Fruit fly (Drosophila melanogaster): ENCODE data around the gene Wnt5.

The Wnt5 gene

DNA sequence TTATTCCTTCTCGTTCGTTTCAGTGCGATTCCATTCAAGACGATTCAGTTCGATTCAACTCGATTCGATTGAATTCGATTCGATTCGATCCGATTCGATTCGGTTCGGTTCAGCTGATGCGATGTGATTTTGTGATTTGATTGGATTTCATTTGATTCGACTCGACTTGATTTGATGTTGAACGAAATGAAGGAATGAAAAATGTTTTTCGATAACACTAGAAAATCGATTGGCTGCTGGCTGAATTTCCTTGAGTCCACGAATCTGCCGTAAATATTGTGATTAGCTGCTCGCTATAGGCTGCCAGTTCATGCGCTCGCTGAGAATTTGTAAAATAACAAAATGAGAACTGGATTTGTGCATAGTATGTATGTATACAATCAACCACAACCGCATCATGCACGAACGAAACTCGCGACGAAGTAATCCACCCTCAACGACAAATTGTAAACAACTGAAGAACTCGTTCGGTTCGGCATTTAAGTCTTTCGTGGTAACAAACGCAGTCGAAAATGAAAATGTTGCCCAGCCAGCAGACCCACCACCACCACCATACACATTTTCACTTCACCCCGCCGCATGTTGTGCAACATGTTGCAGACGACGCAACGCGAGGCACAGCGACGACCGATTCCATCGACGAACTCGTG, at the start of gene Wnt5 (continued):
- no peak for TF ChIP-seq CG17612 (GFP tag; IDR thresholded peaks at IDR 0.05)
- peak; percentile 62 for TF ChIP-seq gsb-n (tag; optimal IDR thresholded peaks at IDR 0.05)
- TF ChIP-seq tll (GFP tag; optimal IDR thresholded peaks at IDR 0.05) = no peak
- no peak for TF ChIP-seq rib (GFP tag; IDR thresholded peaks at IDR 0.05)
- peak; percentile 49 for TF ChIP-seq sqz (GFP tag; optimal IDR thresholded peaks at IDR 0.05)
- no peak for TF ChIP-seq H15 (GFP tag; IDR thresholded peaks at IDR 0.05)
- TF ChIP-seq esg (GFP tag; conservative IDR thresholded peaks at IDR 0.05) = no peak
- TF ChIP-seq lbe (GFP tag; optimal IDR thresholded peaks at IDR 0.05) = no peak
- TF ChIP-seq CG12155 (GFP tag; optimal IDR thresholded peaks at IDR 0.05) = no peak
- no peak for TF ChIP-seq CG3065 (GFP tag; optimal IDR thresholded peaks at IDR 0.05)
- TF ChIP-seq dpn (GFP tag; optimal IDR thresholded peaks at IDR 0.05) = no peak
- TF ChIP-seq CG31441 (GFP tag; IDR thresholded peaks at IDR 0.05) = no peak; the same call in 1 of the 2 replicates
- TF ChIP-seq oc (tag; optimal IDR thresholded peaks at IDR 0.05) = peak; percentile 10
- TF ChIP-seq D (optimal IDR thresholded peaks at IDR 0.05) = no peak
- peak; percentile 2 for TF ChIP-seq D (GFP tag; optimal IDR thresholded peaks at IDR 0.05)
- no peak for TF ChIP-seq dmrt11E (tag; optimal IDR thresholded peaks at IDR 0.05)
- TF ChIP-seq CG15601 (tag; optimal IDR thresholded peaks at IDR 0.05) = peak; percentile 96
- no peak for TF ChIP-seq Ravus (GFP tag; IDR thresholded peaks at IDR 0.05)
- TF ChIP-seq dysf (GFP tag; IDR thresholded peaks at IDR 0.05) = no peak
- TF ChIP-seq grau (tag; optimal IDR thresholded peaks at IDR 0.05) = peak; percentile 24
- no peak for TF ChIP-seq tup (GFP tag; optimal IDR thresholded peaks at IDR 0.05)
- TF ChIP-seq BEAF-32 (GFP tag; optimal IDR thresholded peaks at IDR 0.05) = no peak
- TF ChIP-seq CG12942 (GFP tag; optimal IDR thresholded peaks at IDR 0.05) = no peak
- TF ChIP-seq CG10565 (GFP tag; optimal IDR thresholded peaks at IDR 0.05) = no peak
- TF ChIP-seq E2f1 (GFP tag; IDR thresholded peaks at IDR 0.05) = no peak
- no peak for TF ChIP-seq ara (GFP tag; IDR thresholded peaks at IDR 0.05)
- no peak for TF ChIP-seq sob (GFP tag; IDR thresholded peaks at IDR 0.05)
- TF ChIP-seq CG1024 (GFP tag; IDR thresholded peaks at IDR 0.05) = no peak
- no peak for TF ChIP-seq Xrp1 (GFP tag; IDR thresholded peaks at IDR 0.05)

DNA sequence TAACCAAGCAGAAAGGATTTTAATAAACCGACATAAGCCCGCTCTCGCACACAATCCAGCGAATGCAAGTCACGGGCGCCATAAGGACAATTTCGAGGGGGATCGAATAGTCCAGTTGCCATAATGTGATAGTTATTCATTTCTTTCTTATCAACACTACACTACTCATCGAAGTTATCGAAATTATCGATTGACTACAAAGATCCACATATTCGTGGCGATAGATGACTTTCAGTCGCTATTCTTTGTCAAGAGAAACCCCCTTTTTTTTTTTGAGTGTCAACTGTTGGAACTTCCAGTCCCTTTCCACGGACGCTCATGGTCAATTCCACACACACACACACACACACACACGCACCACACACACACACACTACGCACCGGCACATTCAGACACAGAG, 49.4 kb upstream of the Wnt5 start:
- TF ChIP-seq sens (GFP tag) (peak; percentile 14), ewg (GFP tag; optimal IDR thresholded peaks at IDR 0.05) (no peak), Drgx (GFP tag; IDR thresholded peaks at IDR 0.05) (peak; percentile 25; the same call in 1 of the 2 replicates), nom (GFP tag; optimal IDR thresholded peaks at IDR 0.05) (peak; percentile 58), bsh (GFP tag; optimal IDR thresholded peaks at IDR 0.05) (peak in 1 of 2 experiments; percentile 45)

DNA sequence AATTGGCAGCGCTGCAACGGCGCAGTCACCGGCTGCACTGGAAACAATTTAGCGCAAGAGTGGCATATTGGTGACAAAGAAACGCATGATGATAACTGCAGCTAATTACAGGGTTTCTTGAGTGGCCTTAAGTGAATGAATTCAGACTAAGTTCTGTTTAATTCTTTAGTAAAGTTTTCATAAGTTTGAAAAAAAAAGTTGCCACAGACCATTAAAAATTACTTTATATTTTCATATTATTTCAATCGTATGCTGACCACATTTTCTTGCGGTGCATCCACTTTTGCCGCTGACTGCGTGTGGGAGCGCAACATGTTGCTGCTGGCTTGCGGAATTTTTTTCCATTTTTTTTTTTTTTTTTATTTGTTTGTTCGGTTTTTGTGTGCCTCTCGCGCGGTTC, 47.2 kb upstream of the Wnt5 start:
- TF ChIP-seq Atf3 (GFP tag; optimal IDR thresholded peaks at IDR 0.05) = no peak
- TF ChIP-seq dm (GFP tag; optimal IDR thresholded peaks at IDR 0.05) = no peak
- no peak for TF ChIP-seq ro (GFP tag; IDR thresholded peaks at IDR 0.05)
- TF ChIP-seq row (GFP tag; IDR thresholded peaks at IDR 0.05) = peak; percentile 42
- no peak for TF ChIP-seq H2.0 (GFP tag; IDR thresholded peaks at IDR 0.05)
- no peak for TF ChIP-seq dan (GFP tag; IDR thresholded peaks at IDR 0.05)
- no peak for TF ChIP-seq Dref (GFP tag; IDR thresholded peaks at IDR 0.05)
- TF ChIP-seq CG11085 (GFP tag; IDR thresholded peaks at IDR 0.05) = no peak
- peak; percentile 63; the same call in 1 of the 2 replicates for TF ChIP-seq Xrp1 (GFP tag; IDR thresholded peaks at IDR 0.05)
- TF ChIP-seq az2 (GFP tag; optimal IDR thresholded peaks at IDR 0.05) = peak; percentile 9
- peak; percentile 47; the same call in 1 of the 2 replicates for TF ChIP-seq CG31441 (GFP tag; IDR thresholded peaks at IDR 0.05)
- no peak for TF ChIP-seq D19B (GFP tag; optimal IDR thresholded peaks at IDR 0.05)
- TF ChIP-seq inv (GFP tag; IDR thresholded peaks at IDR 0.05; ENCODE audit: partially characterized antibody) = no peak
- no peak for TF ChIP-seq MESR4 (GFP tag; optimal IDR thresholded peaks at IDR 0.05)
- TF ChIP-seq CG14965 (GFP tag; optimal IDR thresholded peaks at IDR 0.05; ENCODE audit: borderline replicate concordance) = no peak
- TF ChIP-seq pb (GFP tag; optimal IDR thresholded peaks at IDR 0.05) = no peak
- TF ChIP-seq CG18619 (GFP tag; optimal IDR thresholded peaks at IDR 0.05) = peak; percentile 15
- TF ChIP-seq Dfd (GFP tag; optimal IDR thresholded peaks at IDR 0.05) = no peak
- TF ChIP-seq CG17359 (tag; optimal IDR thresholded peaks at IDR 0.05) = peak; percentile 8

All from whole organism, embryonic.